In genomic region chr2L:20287189-20287588, dm6 we compare ENCODE assay signal across 1 fruit fly cellular context.
TF ChIP-seq lines count a peak whose summit lies in the region.

No protein-coding gene starts in this region.

TF ChIP-seq in whole organism, embryonic, 481 proteins besides CTCF, POLR2A, EP300 and RAD21 (continued from another document):
- TF ChIP-seq Abd-B (GFP tag; optimal IDR thresholded peaks at IDR 0.05; lab: Kevin White, UChicago) = no peak
- peak; percentile 78 for TF ChIP-seq CG6765 (GFP tag; optimal IDR thresholded peaks at IDR 0.05; lab: Kevin White, UChicago)
- peak; percentile 37 for TF ChIP-seq Xbp1 (GFP tag; optimal IDR thresholded peaks at IDR 0.05; lab: Kevin White, UChicago)
- TF ChIP-seq Atf3 (GFP tag; optimal IDR thresholded peaks at IDR 0.05; lab: Kevin White, UChicago) = peak; percentile 59
- TF ChIP-seq CG12659 (GFP tag; optimal IDR thresholded peaks at IDR 0.05; lab: Kevin White, UChicago) = peak; percentile 54
- no peak for TF ChIP-seq D (optimal IDR thresholded peaks at IDR 0.05; lab: Kevin White, UChicago)
- peak; percentile 43 for TF ChIP-seq D (GFP tag; optimal IDR thresholded peaks at IDR 0.05; lab: Kevin White, UChicago)
- TF ChIP-seq CG18011 (GFP tag; optimal IDR thresholded peaks at IDR 0.05; lab: Kevin White, UChicago) = peak; percentile 10
- TF ChIP-seq GATAe (GFP tag; conservative IDR thresholded peaks at IDR 0.05; lab: Robert Waterston, UW) = no peak
- no peak for TF ChIP-seq CG9727 (GFP tag; optimal IDR thresholded peaks at IDR 0.05; lab: Kevin White, UChicago)
- TF ChIP-seq mirr (GFP tag; optimal IDR thresholded peaks at IDR 0.05; lab: Kevin White, UChicago) = peak; percentile 67
- 0 out of 3 replicates have a peak, but pooled peaks have one; percentile 34 for TF ChIP-seq C15 (GFP tag; IDR thresholded peaks at IDR 0.05; lab: Robert Waterston, UW)
- peak; percentile 15 for TF ChIP-seq cg (GFP tag; optimal IDR thresholded peaks at IDR 0.05; lab: Kevin White, UChicago)
- TF ChIP-seq Vsx1 (GFP tag; optimal IDR thresholded peaks at IDR 0.05; lab: Kevin White, UChicago) = peak; percentile 70
- TF ChIP-seq CG1832 (GFP tag; optimal IDR thresholded peaks at IDR 0.05; lab: Kevin White, UChicago) = no peak
- peak in 1 of 2 experiments; percentile 17 for TF ChIP-seq dpn (GFP tag; optimal IDR thresholded peaks at IDR 0.05; lab: Kevin White, UChicago)
- TF ChIP-seq ro (GFP tag; IDR thresholded peaks at IDR 0.05; lab: Robert Waterston, UW) = no peak
- TF ChIP-seq lov (optimal IDR thresholded peaks at IDR 0.05; lab: Kevin White, UChicago) = no peak
- TF ChIP-seq lov (GFP tag; IDR thresholded peaks at IDR 0.05; lab: Robert Waterston, UW) = peak; percentile 90; the same call in 2 of the 3 replicates
- TF ChIP-seq z (GFP tag; IDR thresholded peaks at IDR 0.05; lab: Robert Waterston, UW) = 0 out of 3 replicates have a peak, but pooled peaks have one; percentile 38
